Worm (Caenorhabditis elegans): ENCODE data around the gene sorb-1.

Gene sorb-1

DNA sequence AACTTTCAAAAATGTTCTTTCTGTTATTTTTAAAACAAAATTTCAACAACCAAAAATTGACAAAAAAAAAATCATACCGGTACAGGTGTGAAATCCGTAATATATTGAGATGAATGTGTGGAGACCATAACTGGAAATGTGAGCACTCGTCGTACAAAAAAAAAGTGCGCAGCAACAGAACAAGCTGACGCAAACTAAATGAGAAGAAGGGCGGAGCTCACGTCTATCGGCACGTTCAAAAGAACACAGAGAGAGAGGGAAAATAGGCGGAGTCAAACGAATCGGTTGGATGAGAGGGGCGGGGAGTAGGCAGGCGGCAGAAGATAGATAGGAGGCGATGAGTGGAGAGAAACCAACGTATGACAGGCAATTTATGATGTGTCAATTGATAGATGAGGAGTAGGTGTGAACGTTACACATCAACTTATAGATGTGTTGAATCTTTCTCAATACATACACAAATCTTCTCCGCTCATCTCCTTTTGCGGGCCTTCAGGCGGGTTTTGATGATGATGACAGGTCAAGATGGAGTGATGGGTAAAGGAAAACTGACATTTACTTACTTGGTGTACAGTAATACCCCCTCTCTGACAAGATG is 46.2 kb upstream of the sorb-1 start, which contains the start of gene tlp-1:
tlp-1 (minus strand) TSS at position 255 of the 598 bp plus-strand sequence.
- TF ChIP-seq C06A6.2 (GFP tag; conservative IDR thresholded peaks at IDR 0.05) (no peak), fkh-3 (tag; optimal IDR thresholded peaks at IDR 0.05) (no peak), unc-62 (GFP tag; optimal IDR thresholded peaks at IDR 0.05) (peak; percentile 94), Y79H2A.3 (GFP tag; conservative IDR thresholded peaks at IDR 0.05) (no peak), mxl-1 (tag; optimal IDR thresholded peaks at IDR 0.05) (no peak), K11D2.4 (GFP tag; IDR thresholded peaks at IDR 0.05) (no peak), F39B2.1 (GFP tag; IDR thresholded peaks at IDR 0.05) (no peak)

DNA sequence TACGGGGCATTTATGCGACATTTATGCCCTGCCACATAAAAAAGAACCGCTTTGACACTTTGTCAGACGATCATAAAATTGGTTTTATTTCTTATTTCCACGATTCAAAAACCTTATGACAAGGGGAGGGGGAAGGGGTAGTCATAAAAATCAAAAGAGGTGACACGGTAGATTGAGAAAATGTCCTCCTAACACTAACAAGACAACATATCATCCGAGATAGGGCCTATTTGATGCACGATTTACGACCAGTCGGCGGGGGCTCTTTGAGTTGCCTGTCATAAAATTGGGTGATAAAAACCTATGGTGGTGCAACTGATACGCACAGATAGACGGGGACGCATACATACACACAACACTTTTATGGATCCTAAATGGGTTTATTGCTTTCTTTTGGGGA is 42.2 kb upstream of the sorb-1 start:
- no peak for TF ChIP-seq ceh-40 (GFP tag; IDR thresholded peaks at IDR 0.05)
- TF ChIP-seq madf-8 (GFP tag; conservative IDR thresholded peaks at IDR 0.05): no peak
- peak; percentile 78 for TF ChIP-seq nhr-80 (tag; optimal IDR thresholded peaks at IDR 0.05)
- no peak for TF ChIP-seq dpff-1 (tag; optimal IDR thresholded peaks at IDR 0.05)
- TF ChIP-seq unc-62 (GFP tag; optimal IDR thresholded peaks at IDR 0.05): peak; percentile 68
- no peak for TF ChIP-seq zfh-2 (GFP tag; conservative IDR thresholded peaks at IDR 0.05)
- no peak for TF ChIP-seq efl-1 (GFP tag; optimal IDR thresholded peaks at IDR 0.05)
- TF ChIP-seq rec-8 (tag; optimal IDR thresholded peaks at IDR 0.05): no peak
- no peak for TF ChIP-seq sea-2 (GFP tag; IDR thresholded peaks at IDR 0.05)
- TF ChIP-seq let-607 (tag; optimal IDR thresholded peaks at IDR 0.05): peak; percentile 45 to 46
- no peak for TF ChIP-seq hlh-12 (tag; optimal IDR thresholded peaks at IDR 0.05)
- no peak for TF ChIP-seq mxl-1 (tag; optimal IDR thresholded peaks at IDR 0.05)
- TF ChIP-seq attf-6 (GFP tag; IDR thresholded peaks at IDR 0.05): no peak
- no peak for TF ChIP-seq lin-54 (GFP tag; optimal IDR thresholded peaks at IDR 0.05)
- TF ChIP-seq cebp-2 (GFP tag; IDR thresholded peaks at IDR 0.05): no peak
- no peak for TF ChIP-seq rcor-1 (GFP tag; IDR thresholded peaks at IDR 0.05)
- no peak for TF ChIP-seq attf-3 (GFP tag; conservative IDR thresholded peaks at IDR 0.05)
- TF ChIP-seq C06A6.2 (GFP tag; conservative IDR thresholded peaks at IDR 0.05): no peak
- TF ChIP-seq gei-17 (GFP tag; optimal IDR thresholded peaks at IDR 0.05): no peak
- TF ChIP-seq athp-1 (tag; optimal IDR thresholded peaks at IDR 0.05): no peak

DNA sequence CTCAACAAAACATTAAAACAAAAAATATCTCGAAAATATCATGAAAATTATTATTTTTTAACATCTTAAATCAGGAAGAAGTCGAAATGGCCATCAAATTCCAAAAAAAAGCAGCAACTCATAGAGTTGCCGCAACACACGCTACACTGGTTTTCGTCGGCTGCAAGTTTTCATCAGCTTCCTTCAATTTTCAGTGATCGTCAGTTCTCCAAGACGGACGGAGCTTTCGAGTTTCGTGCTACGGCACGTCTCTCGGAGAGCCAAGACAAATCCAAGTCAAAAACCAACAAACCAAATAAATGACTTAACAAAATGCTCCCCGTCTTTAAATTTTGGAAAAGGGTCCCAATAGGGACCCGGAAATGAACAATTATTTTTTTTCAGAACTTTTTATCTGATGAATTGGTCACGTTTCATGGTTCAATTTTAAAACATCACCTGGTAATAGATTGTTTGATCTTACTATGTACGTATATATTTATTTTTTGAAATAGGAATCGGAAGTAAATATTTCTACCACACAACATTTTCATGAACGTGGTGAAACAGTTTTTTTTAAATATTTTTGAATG is 41.0 kb upstream of the sorb-1 start:
- TF ChIP-seq nhr-179 (tag; optimal IDR thresholded peaks at IDR 0.05): no peak
- peak; percentile 57 for TF ChIP-seq madf-6 (GFP tag; IDR thresholded peaks at IDR 0.05)
- TF ChIP-seq pbrm-1 (GFP tag; IDR thresholded peaks at IDR 0.05): no peak
- peak; percentile 97 for TF ChIP-seq attf-6 (GFP tag; IDR thresholded peaks at IDR 0.05)
- TF ChIP-seq F49E8.2 (tag; optimal IDR thresholded peaks at IDR 0.05; ENCODE audit: insufficient read depth): peak; percentile 46
- peak; percentile 11 for TF ChIP-seq snpc-3.4 (tag; optimal IDR thresholded peaks at IDR 0.05)
- no peak for TF ChIP-seq hlh-26 (GFP tag; conservative IDR thresholded peaks at IDR 0.05)
- TF ChIP-seq egl-18 (GFP tag; IDR thresholded peaks at IDR 0.05): no peak
- TF ChIP-seq hmg-1.2 (GFP tag; IDR thresholded peaks at IDR 0.05): peak; percentile 60
- no peak for TF ChIP-seq nhr-27 (tag; optimal IDR thresholded peaks at IDR 0.05)
- TF ChIP-seq F33H1.4 (GFP tag; IDR thresholded peaks at IDR 0.05): no peak
- TF ChIP-seq C06A6.2 (GFP tag; conservative IDR thresholded peaks at IDR 0.05): no peak
- TF ChIP-seq rcor-1 (GFP tag; IDR thresholded peaks at IDR 0.05): no peak
- TF ChIP-seq snpc-1.1 (tag; optimal IDR thresholded peaks at IDR 0.05; ENCODE audit: insufficient read depth): peak; percentile 64
- peak; percentile 18; the same call in 1 of the 2 replicates for TF ChIP-seq D2030.7 (GFP tag; IDR thresholded peaks at IDR 0.05)
- peak; percentile 68 for TF ChIP-seq tbp1 (GFP tag; optimal IDR thresholded peaks at IDR 0.05)
- peak; percentile 82 for TF ChIP-seq snpc-4 (GFP tag; optimal IDR thresholded peaks at IDR 0.05)
- peak; percentile 83 to 96 (median 95) for TF ChIP-seq snpc-4 (tag; optimal IDR thresholded peaks at IDR 0.05)
